Fruit fly (Drosophila melanogaster) S2 (cell line): ENCODE data around the gene CG4511.

Source experiments
- CG8478 ChIP-seq: fragments of >200 bp; optimal IDR thresholded peaks from 2 replicates; lab custom pipeline; 2018
- CTCF ChIP-seq, 2 experiments: fragments of >200 bp; optimal IDR thresholded peaks; 2 replicates each; lab custom pipeline; 2018

The CG4511 gene

dm6 chr3R:10884678-10885421, 30.5 kb downstream of the CG4511 start, which contains the start of gene CG14696:
Gene CG14696, minus strand, starts transcription at chr3R:10885001.
- TF ChIP-seq CG8478 (lab: Kevin White, UChicago), result no peak
- no peak for TF ChIP-seq CTCF (optimal IDR thresholded peaks at IDR 0.05; lab: Kevin White, UChicago)

dm6 chr3R:10885422-10886081, 31.3 kb downstream of the CG4511 start, which contains the start of gene Leash:
Gene Leash, plus strand, starts transcription at chr3R:10885540.
- TF ChIP-seq CTCF (optimal IDR thresholded peaks at IDR 0.05; lab: Kevin White, UChicago) (no peak), CG8478 (lab: Kevin White, UChicago) (no peak)

DNA sequence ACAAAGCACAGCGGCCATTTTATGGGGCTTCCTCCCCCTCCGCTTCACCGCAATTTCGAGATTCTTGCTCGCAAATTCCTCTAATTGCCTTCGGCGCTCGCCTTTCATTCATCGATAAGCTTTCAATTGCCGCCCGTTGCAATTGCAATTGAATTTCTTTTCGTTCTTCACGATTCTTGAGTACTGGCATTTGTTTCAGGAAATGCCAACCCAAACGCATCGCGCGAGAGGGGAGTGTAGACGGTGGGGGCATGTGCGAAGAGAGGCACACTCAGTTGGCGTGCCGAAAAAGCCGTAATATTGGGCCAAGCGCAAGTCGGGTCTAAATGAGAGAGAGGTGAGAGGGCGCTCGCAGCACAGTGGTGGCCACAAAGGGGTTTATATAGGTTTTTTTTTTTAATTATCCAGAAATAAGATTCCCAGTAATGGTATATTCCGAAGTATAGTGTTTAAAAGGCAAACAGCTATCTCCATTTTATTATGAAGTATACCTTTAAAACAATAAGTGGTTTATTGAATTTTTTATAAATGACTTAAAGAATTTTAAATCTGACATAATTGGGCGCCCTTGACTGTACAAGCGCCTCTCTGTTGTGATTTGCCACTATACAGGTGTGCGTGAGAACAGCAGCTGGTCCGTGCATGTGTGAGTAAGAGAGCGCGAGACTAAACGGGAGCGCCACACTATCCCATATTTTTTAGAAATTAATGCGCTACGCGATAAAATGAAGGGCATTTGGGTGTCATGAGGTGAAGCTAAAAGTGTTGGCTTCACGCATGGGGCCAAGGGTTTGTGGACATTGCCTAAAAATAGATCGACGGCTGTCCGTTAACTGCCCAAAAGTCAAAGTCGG, 32.4 kb downstream of the CG4511 start:
- TF ChIP-seq CG8478 (lab: Kevin White, UChicago) (no peak), CTCF (optimal IDR thresholded peaks at IDR 0.05; lab: Kevin White, UChicago) (no peak)

DNA sequence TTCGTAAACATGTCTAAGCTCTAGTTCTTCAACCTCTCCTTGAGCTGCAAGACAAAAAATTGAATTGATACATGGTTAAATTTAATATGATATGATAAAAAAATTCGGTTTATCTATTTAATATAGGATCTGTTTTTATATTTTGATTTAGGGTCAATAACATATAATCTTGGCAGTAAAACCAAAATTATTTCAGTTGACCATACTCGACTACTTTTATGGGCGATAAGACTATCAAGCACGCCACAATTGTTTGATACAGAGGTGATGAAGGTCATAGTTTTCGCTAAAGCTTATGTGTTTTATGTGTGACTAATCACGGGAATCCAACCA, 34.0 kb downstream of the CG4511 start:
- TF ChIP-seq CG8478 (lab: Kevin White, UChicago) (no peak), CTCF (optimal IDR thresholded peaks at IDR 0.05; lab: Kevin White, UChicago) (no peak)

DNA sequence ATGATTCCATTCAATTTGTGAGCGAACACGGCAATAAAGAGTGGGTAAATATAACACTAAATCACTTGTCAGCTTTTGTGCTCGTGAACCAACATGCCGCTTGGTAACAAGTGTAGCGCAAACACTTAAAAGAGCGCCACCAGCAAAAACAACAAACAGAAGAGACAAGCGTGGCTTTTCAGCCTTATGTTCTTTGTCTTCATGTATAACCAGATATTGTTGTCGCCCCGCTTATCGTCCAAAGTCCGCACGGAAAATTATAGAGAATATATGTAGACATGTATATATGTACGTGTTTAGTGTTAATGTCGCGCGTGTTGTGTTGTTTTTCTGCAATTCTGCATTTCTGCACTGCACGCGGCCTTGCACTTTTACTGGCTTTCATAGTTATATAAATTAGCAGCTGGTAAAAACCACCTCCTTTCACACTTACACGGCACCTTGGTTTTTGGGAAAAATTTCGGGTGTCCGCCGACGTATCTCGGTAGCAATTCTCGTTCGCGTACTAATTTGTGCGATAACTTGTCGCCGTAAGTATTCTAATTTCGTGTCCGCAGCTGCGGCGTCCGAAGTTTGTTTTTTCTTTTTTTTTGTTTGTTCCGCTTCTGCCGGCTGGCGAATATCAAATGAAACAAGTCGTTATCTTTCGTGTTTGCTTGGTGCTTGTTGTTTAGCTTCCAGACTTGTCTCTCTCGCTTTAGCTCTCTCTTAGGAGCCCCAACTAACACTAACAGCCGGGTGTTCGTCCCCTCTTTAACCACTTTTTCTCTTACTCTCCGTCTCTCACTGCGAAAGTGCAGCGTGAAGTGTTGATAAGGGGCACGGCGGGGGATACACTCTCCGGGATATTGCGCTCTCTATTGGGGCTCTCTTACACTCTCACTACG, 34.6 kb downstream of the CG4511 start:
- TF ChIP-seq CTCF (optimal IDR thresholded peaks at IDR 0.05; lab: Kevin White, UChicago) (no peak), CG8478 (lab: Kevin White, UChicago) (no peak)

DNA sequence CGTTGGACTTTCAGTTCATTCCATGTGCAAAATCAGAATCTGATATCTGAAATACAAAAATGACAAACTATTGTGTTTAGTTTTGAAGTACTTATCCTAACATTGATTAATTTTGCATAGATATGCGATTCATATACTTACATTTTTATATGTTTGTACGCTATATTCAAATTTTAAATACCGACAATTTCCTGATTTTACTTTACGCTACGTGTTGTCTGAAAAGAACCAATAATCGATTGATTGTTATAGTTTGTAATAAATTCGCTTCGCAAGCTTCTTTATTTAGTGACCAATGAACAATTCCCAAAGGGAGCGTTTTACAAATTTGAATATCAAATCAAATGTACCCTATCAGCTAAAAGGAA, 35.2 kb downstream of the CG4511 start, which contains the start of gene Ak3:
TSS of gene Ak3 (minus strand) at position 69 of the 368 bp plus-strand sequence.
- no peak for TF ChIP-seq CTCF (optimal IDR thresholded peaks at IDR 0.05; lab: Kevin White, UChicago)
- TF ChIP-seq CG8478 (lab: Kevin White, UChicago), result no peak

dm6 chr3R:10893327-10893726, 39.0 kb downstream of the CG4511 start, which contains the start of gene CG6621:
Gene CG6621, minus strand, starts transcription at chr3R:10893531.
- TF ChIP-seq CTCF (optimal IDR thresholded peaks at IDR 0.05; lab: Kevin White, UChicago) (peak; percentile 50 to 68), CG8478 (lab: Kevin White, UChicago) (no peak)
